Worm (Caenorhabditis elegans) whole organism, L3 larva: ENCODE measurements around the gene F55C5.17.

ENCODE experiments used
- elt-1 ChIP-seq: fragments of 150-350 bp; optimal IDR thresholded peaks from 2 replicates; lab custom pipeline; 2014; ENCODE audit warnings: missing biosample characterization, missing genetic modification characterization
- fos-1 ChIP-seq: fragments of 150-350 bp; optimal IDR thresholded peaks from 2 replicates; lab custom pipeline; 2014; ENCODE audit warnings: missing biosample characterization, missing genetic modification characterization
- mdl-1 ChIP-seq: fragments of 150-350 bp; optimal IDR thresholded peaks from 2 replicates; lab custom pipeline; 2014; ENCODE audit warnings: missing biosample characterization, missing genetic modification characterization
- nfya-1 ChIP-seq: sonication (generic microtip); optimal IDR thresholded peaks from 2 replicates; lab custom pipeline; 2017; ENCODE audit warnings: missing genetic modification characterization, mild to moderate bottlenecking, missing compliant biosample characterization, antibody characterized with exemption, moderate library complexity; ENCODE audit not compliant: insufficient read depth
- nhr-11 ChIP-seq: fragments of 150-350 bp; optimal IDR thresholded peaks from 2 replicates; lab custom pipeline; 2014; ENCODE audit warnings: missing biosample characterization, missing genetic modification characterization
- nhr-237 ChIP-seq: fragments of 150-350 bp; optimal IDR thresholded peaks from 2 replicates; lab custom pipeline; 2014; ENCODE audit warnings: missing biosample characterization, missing genetic modification characterization
- pqm-1 ChIP-seq: fragments of 150-350 bp; optimal IDR thresholded peaks from 2 replicates; lab custom pipeline; 2017; ENCODE audit warnings: missing biosample characterization, missing genetic modification characterization, inconsistent platforms
- sea-2 ChIP-seq: fragments of 150-350 bp; sonication (generic microtip); optimal IDR thresholded peaks from 4 replicates; lab custom pipeline; 2014; ENCODE audit warnings: missing biosample characterization, missing genetic modification reagents, missing genetic modification characterization
- skn-1 ChIP-seq: fragments of 150-350 bp; optimal IDR thresholded peaks from 2 replicates; lab custom pipeline; 2014; ENCODE audit warnings: missing biosample characterization, missing genetic modification characterization
- snpc-4 ChIP-seq: fragments of 150-350 bp; optimal IDR thresholded peaks from 2 replicates; lab custom pipeline; 2014; ENCODE audit warnings: missing biosample characterization, missing genetic modification characterization
- tbx-2 ChIP-seq: sonication (generic microtip); optimal IDR thresholded peaks from 2 replicates; lab custom pipeline; 2016; ENCODE audit warnings: mild to moderate bottlenecking, missing genetic modification characterization, missing compliant biosample characterization

- TF ChIP-seq nhr-237 (no peak), pqm-1 (no peak), sea-2 (GFP tag; lab: Kevin White, UChicago) (no peak), skn-1 (no peak), nhr-11 (tag; lab: Kevin White, UChicago) (no peak), elt-1 (tag; lab: Kevin White, UChicago) (no peak), tbx-2 (tag; lab: Kevin White, UChicago) (no peak), fos-1 (tag; lab: Kevin White, UChicago) (no peak), nfya-1 (tag; lab: Kevin White, UChicago) (no peak), mdl-1 (tag; lab: Kevin White, UChicago) (no peak), snpc-4 (no peak)
Observed at ce11 chrV:12263723-12264122, 38.6 kb upstream of the F55C5.17 start, which contains the start of gene ssp-35.
